Fruit fly (Drosophila melanogaster): Measurements from ENCODE around the gene CG42717.
A peak's percentile ranks its signal among the peaks of the same experiment; 100 is the strongest.

The CG42717 gene

dm6 chr3L:16049955-16050886 lies 17.2 kb upstream of the CG42717 start (continued):
- TF ChIP-seq CG11504 (tag; optimal IDR thresholded peaks at IDR 0.05) = peak; percentile 3
- no peak for TF ChIP-seq Sox102F (GFP tag; optimal IDR thresholded peaks at IDR 0.05)
- TF ChIP-seq sens-2 (GFP tag; IDR thresholded peaks at IDR 0.05) = no peak
- TF ChIP-seq Usf (GFP tag; optimal IDR thresholded peaks at IDR 0.05) = no peak
- peak; percentile 36 for TF ChIP-seq CG6854 (GFP tag; optimal IDR thresholded peaks at IDR 0.05)
- peak; percentile 44 for TF ChIP-seq caup (GFP tag; optimal IDR thresholded peaks at IDR 0.05; ENCODE audit: severe bottlenecking)
- TF ChIP-seq CG7357 (GFP tag; IDR thresholded peaks at IDR 0.05) = no peak
- TF ChIP-seq ems (GFP tag; optimal IDR thresholded peaks at IDR 0.05) = no peak
- no peak; the same call in 1 of the 2 replicates for TF ChIP-seq CG11247 (GFP tag; IDR thresholded peaks at IDR 0.05)
- TF ChIP-seq D19B (GFP tag; optimal IDR thresholded peaks at IDR 0.05) = peak; percentile 13
- TF ChIP-seq Elba2 (GFP tag; optimal IDR thresholded peaks at IDR 0.05) = peak; percentile 59
- TF ChIP-seq row (GFP tag; IDR thresholded peaks at IDR 0.05) = no peak; the same call in 2 of the 3 replicates
- TF ChIP-seq CG14860 (GFP tag; IDR thresholded peaks at IDR 0.05; ENCODE audit: partially characterized antibody) = no peak
- 0 out of 2 replicates have a peak, but pooled peaks have one; percentile 5 for TF ChIP-seq CG11696 (GFP tag; IDR thresholded peaks at IDR 0.05)
- no peak for TF ChIP-seq Fer2 (tag; optimal IDR thresholded peaks at IDR 0.05)
- TF ChIP-seq Scr (GFP tag; IDR thresholded peaks at IDR 0.05; ENCODE audit: partially characterized antibody) = no peak
- TF ChIP-seq tna (GFP tag; IDR thresholded peaks at IDR 0.05; ENCODE audit: partially characterized antibody) = no peak
- TF ChIP-seq CG5180 (GFP tag; optimal IDR thresholded peaks at IDR 0.05) = peak; percentile 40
- peak; percentile 5 for TF ChIP-seq CG10209 (GFP tag; optimal IDR thresholded peaks at IDR 0.05)
- TF ChIP-seq CG1602 (GFP tag; optimal IDR thresholded peaks at IDR 0.05) = no peak
- peak; percentile 57 for TF ChIP-seq fd64A (GFP tag; optimal IDR thresholded peaks at IDR 0.05)
- no peak for TF ChIP-seq Awh (GFP tag; IDR thresholded peaks at IDR 0.05)
- no peak for TF ChIP-seq gsb (GFP tag; IDR thresholded peaks at IDR 0.05)
- peak; percentile 95 for TF ChIP-seq CG34376 (GFP tag; optimal IDR thresholded peaks at IDR 0.05)
- TF ChIP-seq CG6689 (GFP tag; IDR thresholded peaks at IDR 0.05) = no peak
- no peak for TF ChIP-seq CG9437 (GFP tag; optimal IDR thresholded peaks at IDR 0.05)
- TF ChIP-seq Mrtf (GFP tag; IDR thresholded peaks at IDR 0.05) = no peak
- TF ChIP-seq schlank (tag; optimal IDR thresholded peaks at IDR 0.05) = peak; percentile 61
- peak; percentile 17 for TF ChIP-seq CG4282 (GFP tag; optimal IDR thresholded peaks at IDR 0.05)
- TF ChIP-seq C15 (GFP tag; IDR thresholded peaks at IDR 0.05) = no peak
- no peak for TF ChIP-seq aop (GFP tag; IDR thresholded peaks at IDR 0.05)
- no peak for TF ChIP-seq Max (GFP tag; optimal IDR thresholded peaks at IDR 0.05)
- TF ChIP-seq CG10321 (GFP tag; IDR thresholded peaks at IDR 0.05) = 0 out of 2 replicates have a peak, but pooled peaks have one; percentile 24
- no peak for TF ChIP-seq CG10565 (GFP tag; optimal IDR thresholded peaks at IDR 0.05)
- peak; percentile 56 for TF ChIP-seq CG7556 (GFP tag; optimal IDR thresholded peaks at IDR 0.05)
- peak; percentile 53 for TF ChIP-seq CG18599 (GFP tag; optimal IDR thresholded peaks at IDR 0.05)
- TF ChIP-seq Tbp (GFP tag; optimal IDR thresholded peaks at IDR 0.05) = no peak
- TF ChIP-seq Myb (GFP tag; optimal IDR thresholded peaks at IDR 0.05) = no peak
- TF ChIP-seq CG10979 (tag; optimal IDR thresholded peaks at IDR 0.05) = peak; percentile 27
- peak; percentile 82 for TF ChIP-seq CrebB (tag; optimal IDR thresholded peaks at IDR 0.05)
- peak; percentile 72 for TF ChIP-seq run (tag; optimal IDR thresholded peaks at IDR 0.05)
- no peak for TF ChIP-seq nerfin-2 (GFP tag; IDR thresholded peaks at IDR 0.05; ENCODE audit: partially characterized antibody)
- peak; percentile 51 for TF ChIP-seq Hand (GFP tag; optimal IDR thresholded peaks at IDR 0.05)
- no peak for TF ChIP-seq bigmax (GFP tag; optimal IDR thresholded peaks at IDR 0.05)
- no peak for TF ChIP-seq her (GFP tag; optimal IDR thresholded peaks at IDR 0.05)
- peak; percentile 28 for TF ChIP-seq MBD-R2 (GFP tag; IDR thresholded peaks at IDR 0.05)
- no peak for TF ChIP-seq Sin3A (optimal IDR thresholded peaks at IDR 0.05)
- TF ChIP-seq CG3847 (GFP tag; IDR thresholded peaks at IDR 0.05) = no peak
- TF ChIP-seq ac (GFP tag; optimal IDR thresholded peaks at IDR 0.05) = no peak

Measured in whole organism, embryonic.